Fruit fly (Drosophila melanogaster) whole organism: ENCODE results near the gene Taf9.

Source experiments
- Dll ChIP-seq: fragments of >200 bp; optimal IDR thresholded peaks from 2 replicates; lab custom pipeline; 2017
- pan ChIP-seq: fragments of >200 bp; optimal IDR thresholded peaks from 2 replicates; lab custom pipeline; 2017
- usp ChIP-seq: fragments of >200 bp; optimal IDR thresholded peaks from 2 replicates; lab custom pipeline; 2017; ENCODE audit warnings: missing biosample characterization, missing genetic modification characterization, mixed read lengths

- no peak for TF ChIP-seq usp
- TF ChIP-seq pan (lab: Kevin White, UChicago) = no peak
- TF ChIP-seq Dll (lab: Kevin White, UChicago) = no peak
Measured at dm6 chrX:17879211-17879897, 37.4 kb downstream of the Taf9 start.
